Worm (Caenorhabditis elegans): ENCODE results near the gene tcer-1.

tcer-1 gene

ce11 chrII:7024897-7025852, 24.7 kb downstream of the tcer-1 start, which contains the start of gene znf-598 (continued):
- TF ChIP-seq Y48G9A.11 (GFP tag; IDR thresholded peaks at IDR 0.05) (no peak), ceh-62 (tag; optimal IDR thresholded peaks at IDR 0.05) (no peak), attf-4 (tag; optimal IDR thresholded peaks at IDR 0.05) (no peak), spr-3 (GFP tag; optimal IDR thresholded peaks at IDR 0.05) (no peak), nhr-48 (tag; optimal IDR thresholded peaks at IDR 0.05) (no peak), zfp-3 (GFP tag; conservative IDR thresholded peaks at IDR 0.05) (no peak), mdl-1 (tag; optimal IDR thresholded peaks at IDR 0.05) (no peak), mdt-29 (GFP tag; IDR thresholded peaks at IDR 0.05) (no peak), lin-38 (GFP tag; IDR thresholded peaks at IDR 0.05) (peak; percentile 90), ceh-32 (tag; optimal IDR thresholded peaks at IDR 0.05; ENCODE audit: poor library complexity) (no peak), nhr-76 (tag; optimal IDR thresholded peaks at IDR 0.05) (no peak), ZK337.2 (GFP tag; IDR thresholded peaks at IDR 0.05) (no peak), hif-1 (tag; optimal IDR thresholded peaks at IDR 0.05) (peak in 1 of 2 experiments; percentile 6), Y5F2A.4 (GFP tag; optimal IDR thresholded peaks at IDR 0.05) (no peak), T20F7.1 (GFP tag; optimal IDR thresholded peaks at IDR 0.05) (peak; percentile 67), sdz-12 (GFP tag; optimal IDR thresholded peaks at IDR 0.05) (no peak), daf-12 (tag; optimal IDR thresholded peaks at IDR 0.05) (no peak), T26A8.4 (GFP tag; IDR thresholded peaks at IDR 0.05) (no peak), dpl-1 (GFP tag; optimal IDR thresholded peaks at IDR 0.05) (peak; percentile 25), egl-27 (tag; optimal IDR thresholded peaks at IDR 0.05) (no peak), nhr-41 (GFP tag; IDR thresholded peaks at IDR 0.05) (no peak)

ce11 chrII:7022370-7023001, 27.4 kb downstream of the tcer-1 start, which contains the start of the genes lst-6 and lst-5:
TSS of gene lst-6 (minus strand) at chrII:7022509.
TSS of gene lst-5 (plus strand) at chrII:7022913.
- TF ChIP-seq sdz-12 (GFP tag; optimal IDR thresholded peaks at IDR 0.05): no peak
- TF ChIP-seq zip-11 (GFP tag; IDR thresholded peaks at IDR 0.05): no peak
- no peak for TF ChIP-seq unc-39 (tag; optimal IDR thresholded peaks at IDR 0.05)
- peak; percentile 73 for TF ChIP-seq mep-1 (tag; optimal IDR thresholded peaks at IDR 0.05)
- TF ChIP-seq unc-130 (GFP tag; optimal IDR thresholded peaks at IDR 0.05): no peak
- no peak for TF ChIP-seq attf-4 (tag; optimal IDR thresholded peaks at IDR 0.05)
- TF ChIP-seq egl-43 (GFP tag; IDR thresholded peaks at IDR 0.05): no peak
- TF ChIP-seq hlh-11 (tag; optimal IDR thresholded peaks at IDR 0.05): peak; percentile 73
- no peak for TF ChIP-seq snpc-1.2 (GFP tag; IDR thresholded peaks at IDR 0.05)
- no peak for TF ChIP-seq ztf-7 (tag; optimal IDR thresholded peaks at IDR 0.05)
- no peak for TF ChIP-seq nhr-237 (tag; optimal IDR thresholded peaks at IDR 0.05)
- TF ChIP-seq F26F4.8 (GFP tag; conservative IDR thresholded peaks at IDR 0.05): no peak
- TF ChIP-seq madf-9 (GFP tag; conservative IDR thresholded peaks at IDR 0.05): no peak
- no peak for TF ChIP-seq egl-27 (tag; optimal IDR thresholded peaks at IDR 0.05)
- no peak for TF ChIP-seq ceh-82 (tag; optimal IDR thresholded peaks at IDR 0.05)
- peak in 1 of 2 experiments; percentile 34 for TF ChIP-seq mdl-1 (tag; optimal IDR thresholded peaks at IDR 0.05)
- peak in 1 of 2 experiments; percentile 41 for TF ChIP-seq hif-1 (tag; optimal IDR thresholded peaks at IDR 0.05)
- no peak for TF ChIP-seq nhr-42 (GFP tag; IDR thresholded peaks at IDR 0.05)
- no peak for TF ChIP-seq spr-3 (GFP tag; optimal IDR thresholded peaks at IDR 0.05)
- TF ChIP-seq dpl-1 (GFP tag; optimal IDR thresholded peaks at IDR 0.05): peak; percentile 66
- 0 out of 2 replicates have a peak, but pooled peaks have one; percentile 16 for TF ChIP-seq lin-1 (GFP tag; IDR thresholded peaks at IDR 0.05)
- no peak for TF ChIP-seq Y105C5A.15 (GFP tag; IDR thresholded peaks at IDR 0.05)
- peak; percentile 71 for TF ChIP-seq mes-2 (tag; optimal IDR thresholded peaks at IDR 0.05; ENCODE audit: poor library complexity, severe bottlenecking)
- TF ChIP-seq rbr-2 (tag; optimal IDR thresholded peaks at IDR 0.05): peak; percentile 70
- TF ChIP-seq php-3 (GFP tag; IDR thresholded peaks at IDR 0.05): peak; percentile 38; the same call in 1 of the 2 replicates
- TF ChIP-seq vab-7 (GFP tag; IDR thresholded peaks at IDR 0.05): no peak
- TF ChIP-seq unc-62 (GFP tag; optimal IDR thresholded peaks at IDR 0.05 in 1 of 2): no peak
- TF ChIP-seq unc-62 (tag; optimal IDR thresholded peaks at IDR 0.05): no peak
- peak; percentile 70 for TF ChIP-seq T20F7.1 (GFP tag; optimal IDR thresholded peaks at IDR 0.05)
- TF ChIP-seq zfp-3 (GFP tag; conservative IDR thresholded peaks at IDR 0.05): no peak
- TF ChIP-seq cey-2 (tag; optimal IDR thresholded peaks at IDR 0.05; ENCODE audit: borderline replicate concordance, insufficient read depth): no peak
- no peak for TF ChIP-seq duxl-1 (tag; optimal IDR thresholded peaks at IDR 0.05; ENCODE audit: poor library complexity)
- no peak for TF ChIP-seq nhr-25 (tag; optimal IDR thresholded peaks at IDR 0.05; ENCODE audit: borderline replicate concordance, insufficient read depth)

Data from whole organism, L4 larva.